Worm (Caenorhabditis elegans) whole organism, L2 larva: ENCODE data around the gene M28.4.

Experiments
- ZK546.5 ChIP-seq: sonication (generic microtip); optimal IDR thresholded peaks from 2 replicates; lab custom pipeline; 2017; ENCODE audit warnings: missing biosample characterization, missing genetic modification characterization
- ama-1 ChIP-seq: fragments of 150-350 bp; optimal IDR thresholded peaks from 2 replicates; lab custom pipeline; 2018; ENCODE audit warnings: inconsistent platforms
- elt-3 ChIP-seq: sonication (generic microtip); optimal IDR thresholded peaks from 2 replicates; lab custom pipeline; 2017; ENCODE audit warnings: missing biosample characterization, missing genetic modification characterization
- lin-11 ChIP-seq: fragments of 150-350 bp; sonication (generic microtip); optimal IDR thresholded peaks from 2 replicates; lab custom pipeline; 2014; ENCODE audit warnings: missing biosample characterization, missing genetic modification characterization, inconsistent platforms, mixed read lengths
- lin-13 ChIP-seq: fragments of 150-350 bp; optimal IDR thresholded peaks from 2 replicates; lab custom pipeline; 2014; ENCODE audit warnings: missing biosample characterization, missing genetic modification reagents, missing genetic modification characterization
- lin-39 ChIP-seq: fragments of 150-350 bp; optimal IDR thresholded peaks from 2 replicates; lab custom pipeline; 2014; ENCODE audit warnings: missing biosample characterization, missing genetic modification reagents, missing genetic modification characterization
- nhr-237 ChIP-seq: fragments of 150-350 bp; optimal IDR thresholded peaks from 2 replicates; lab custom pipeline; 2014; ENCODE audit warnings: missing biosample characterization, missing genetic modification characterization
- nhr-25 ChIP-seq: fragments of 150-350 bp; sonication (generic microtip); optimal IDR thresholded peaks from 3 replicates; lab custom pipeline; 2014; ENCODE audit warnings: missing biosample characterization, missing genetic modification characterization
- nhr-77 ChIP-seq: fragments of 150-350 bp; optimal IDR thresholded peaks from 2 replicates; lab custom pipeline; 2014; ENCODE audit warnings: missing biosample characterization, missing genetic modification characterization
- sem-4 ChIP-seq: fragments of 150-350 bp; optimal IDR thresholded peaks from 2 replicates; lab custom pipeline; 2014; ENCODE audit warnings: missing biosample characterization, missing genetic modification reagents, missing genetic modification characterization
- skn-1 ChIP-seq: sonication (generic microtip); optimal IDR thresholded peaks from 2 replicates; lab custom pipeline; 2017; ENCODE audit warnings: missing biosample characterization, missing genetic modification characterization
- snpc-4 ChIP-seq: fragments of 150-350 bp; optimal IDR thresholded peaks from 2 replicates; lab custom pipeline; 2014; ENCODE audit warnings: missing biosample characterization, missing genetic modification characterization
- unc-39 ChIP-seq: fragments of 150-350 bp; optimal IDR thresholded peaks from 2 replicates; lab custom pipeline; 2014; ENCODE audit warnings: missing biosample characterization, missing genetic modification characterization
- unc-62 ChIP-seq: fragments of 150-350 bp; optimal IDR thresholded peaks from 2 replicates; lab custom pipeline; 2014; ENCODE audit warnings: missing biosample characterization, missing genetic modification reagents, missing genetic modification characterization

ce11 chrII:10627963-10628362 lies 15.5 kb upstream of the M28.4 start, which contains the start of gene M28.8:
- TF ChIP-seq ama-1 (no peak), unc-39 (tag; lab: Kevin White, UChicago) (no peak), lin-39 (no peak), unc-62 (GFP tag; lab: Kevin White, UChicago) (no peak), snpc-4 (tag; lab: Kevin White, UChicago) (no peak), ZK546.5 (tag; lab: Kevin White, UChicago) (no peak), lin-11 (tag; lab: Kevin White, UChicago) (no peak), nhr-237 (tag; lab: Kevin White, UChicago) (no peak), lin-13 (GFP tag; lab: Kevin White, UChicago) (no peak), skn-1 (tag; lab: Kevin White, UChicago) (no peak), nhr-25 (tag; lab: Kevin White, UChicago) (no peak), elt-3 (no peak), sem-4 (tag; lab: Kevin White, UChicago) (no peak), nhr-77 (tag; lab: Kevin White, UChicago) (no peak)
